Worm (Caenorhabditis elegans) whole organism, L4/young adult: ENCODE data around the gene Y45F10B.9.

Experiments
- W03F9.2 ChIP-seq: fragments of 150-350 bp; optimal IDR thresholded peaks from 2 replicates; lab custom pipeline; 2014; ENCODE audit warnings: missing biosample characterization, missing genetic modification characterization
- dao-5 ChIP-seq: sonication (generic microtip); optimal IDR thresholded peaks from 2 replicates; lab custom pipeline; 2016; ENCODE audit warnings: missing genotype, missing genetic modification characterization, moderate library complexity, missing compliant biosample characterization
- him-1 ChIP-seq: sonication (generic microtip); optimal IDR thresholded peaks from 2 replicates; lab custom pipeline; 2016; ENCODE audit warnings: missing genotype, missing genetic modification reagents, missing genetic modification characterization, missing compliant biosample characterization

Gene Y45F10B.9

DNA sequence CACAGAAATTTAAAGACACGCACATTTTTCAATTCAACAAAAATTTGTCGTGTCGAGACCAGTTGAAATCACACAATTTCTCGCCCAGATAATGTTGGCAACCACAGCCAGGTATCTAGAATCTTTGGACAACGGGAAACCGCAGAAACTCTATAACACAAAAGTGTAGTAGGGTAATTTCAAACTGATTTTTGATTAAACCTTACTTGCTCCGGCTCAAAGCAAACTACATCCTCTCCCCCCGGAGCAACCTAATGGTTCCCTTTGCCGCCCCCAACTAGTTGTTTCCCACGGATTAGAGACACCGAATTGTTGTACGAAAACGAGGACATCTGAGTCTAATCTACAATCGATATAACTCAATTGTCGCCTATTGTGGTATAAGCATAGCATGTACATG is 43.4 kb downstream of the Y45F10B.9 start:
- TF ChIP-seq dao-5 (no peak), him-1 (tag; lab: Kevin White, UChicago) (no peak), W03F9.2 (no peak)

DNA sequence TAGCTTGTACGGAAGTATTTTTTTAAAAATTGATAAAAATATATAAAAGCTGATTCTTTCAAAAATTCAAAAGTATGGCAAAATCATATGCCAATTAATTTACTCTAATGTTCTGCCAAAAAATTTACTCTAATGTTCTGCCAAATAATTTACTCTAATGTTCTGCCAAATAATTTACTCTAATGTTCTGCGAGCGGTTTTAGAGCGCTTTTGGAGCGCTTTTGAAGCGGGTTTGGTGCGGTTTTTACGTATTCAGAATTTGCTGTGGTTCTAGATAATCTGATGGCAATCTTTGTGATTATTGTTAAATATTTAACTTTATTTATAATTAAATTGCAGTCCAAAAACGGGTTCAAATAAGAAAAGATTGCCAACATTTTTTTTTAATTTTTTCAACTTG is 48.4 kb downstream of the Y45F10B.9 start:
- no peak for TF ChIP-seq him-1 (tag; lab: Kevin White, UChicago)
- TF ChIP-seq W03F9.2: no peak
- no peak for TF ChIP-seq dao-5

DNA sequence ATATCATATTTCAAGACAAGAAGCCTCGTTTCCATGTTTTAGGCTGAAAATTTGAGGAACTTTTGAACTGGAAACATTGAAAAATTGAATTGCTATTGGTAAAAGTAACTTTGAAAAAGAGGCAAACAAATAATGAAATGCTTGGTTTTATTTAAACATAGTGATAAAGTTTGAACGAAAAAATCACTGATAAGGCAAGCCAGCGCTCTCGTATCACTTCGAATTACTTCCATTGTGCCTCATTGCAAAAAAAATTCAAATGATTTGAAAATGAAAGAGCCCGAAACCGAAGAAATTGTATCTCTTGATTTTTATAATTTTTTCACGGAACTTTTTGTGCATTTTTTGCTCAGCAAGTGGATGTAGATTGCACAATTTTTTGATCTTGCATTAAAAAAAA is 49.5 kb downstream of the Y45F10B.9 start, which contains the start of gene F52G2.3:
Gene F52G2.3 (minus strand): TSS at position 43 of the 400 bp plus-strand sequence.
- TF ChIP-seq W03F9.2 (no peak), him-1 (tag; lab: Kevin White, UChicago) (no peak), dao-5 (no peak)
